Fruit fly (Drosophila melanogaster) whole organism, embryonic: ENCODE data around the gene CG1896.
A peak's percentile ranks its signal among the peaks of the same experiment; 100 is the strongest.

Source experiments
- Ada2b ChIP-seq: fragments of 200-800 bp; sonication (Bioruptor generic); IDR thresholded peaks from 2 replicates; pipeline ENCODE4 v1.3.6; 2022; ENCODE audit warnings: missing biosample characterization, missing genetic modification characterization
- Adf1 ChIP-seq: fragments of 200-800 bp; sonication (Bioruptor generic); IDR thresholded peaks from 2 replicates; pipeline ENCODE4 v1.3.6; 2022; ENCODE audit warnings: missing biosample characterization, missing genetic modification characterization
- CG10209 ChIP-seq: fragments of 200-800 bp; sonication (Bioruptor generic); optimal IDR thresholded peaks from 3 replicates; lab custom pipeline; 2017; ENCODE audit warnings: missing biosample characterization, mild to moderate bottlenecking, missing genetic modification characterization, missing genetic modification reagents
- CG11696 ChIP-seq: fragments of 200-800 bp; sonication (Bioruptor generic); IDR thresholded peaks from 2 replicates; pipeline ENCODE4 v1.3.6; 2022; ENCODE audit warnings: missing biosample characterization, missing genetic modification characterization
- CG1233 ChIP-seq: fragments of 200-800 bp; sonication (Bioruptor generic); optimal IDR thresholded peaks from 4 replicates; lab custom pipeline; 2018; ENCODE audit warnings: missing biosample characterization, mild to moderate bottlenecking, missing genetic modification characterization
- CG12391 ChIP-seq: fragments of 200-800 bp; sonication (Bioruptor generic); optimal IDR thresholded peaks from 3 replicates; lab custom pipeline; 2018; ENCODE audit warnings: missing biosample characterization, mild to moderate bottlenecking, missing genetic modification characterization, moderate library complexity
- CG13123 ChIP-seq: fragments of 200-800 bp; sonication (Bioruptor generic); optimal IDR thresholded peaks from 2 replicates; lab custom pipeline; 2016; ENCODE audit warnings: missing biosample characterization, missing genetic modification characterization
- CG14050 ChIP-seq: fragments of 200-800 bp; sonication (Bioruptor generic); IDR thresholded peaks from 3 replicates; pipeline ENCODE4 v1.3.6; 2022; ENCODE audit warnings: missing biosample characterization, missing genetic modification characterization
- CG14965 ChIP-seq: fragments of 200-800 bp; sonication (Bioruptor generic); optimal IDR thresholded peaks from 2 replicates; lab custom pipeline; 2016; ENCODE audit warnings: missing biosample characterization, missing genetic modification characterization, borderline replicate concordance
- CG1603 ChIP-seq: fragments of 200-800 bp; sonication (Bioruptor generic); optimal IDR thresholded peaks from 2 replicates; lab custom pipeline; 2019; ENCODE audit warnings: missing biosample characterization, mild to moderate bottlenecking, missing genetic modification characterization, moderate library complexity
- CG16863 ChIP-seq: fragments of 200-800 bp; sonication (Bioruptor generic); optimal IDR thresholded peaks from 3 replicates; lab custom pipeline; 2016; ENCODE audit warnings: missing biosample characterization, missing genetic modification characterization
- CG17328 ChIP-seq: fragments of 200-800 bp; sonication (Bioruptor generic); IDR thresholded peaks from 2 replicates; pipeline ENCODE4 v1.3.6; 2022; ENCODE audit warnings: missing biosample characterization, missing genetic modification characterization
- CG17361 ChIP-seq: fragments of 200-800 bp; sonication (Bioruptor generic); IDR thresholded peaks from 3 replicates; pipeline ENCODE4 v1.3.6; 2022; ENCODE audit warnings: missing biosample characterization, missing genetic modification characterization
- CG17829 ChIP-seq: fragments of 200-800 bp; optimal IDR thresholded peaks from 2 replicates; lab custom pipeline; 2019; ENCODE audit warnings: missing biosample characterization, mild to moderate bottlenecking, missing genetic modification characterization, moderate library complexity
- CG30403 ChIP-seq: fragments of 200-800 bp; sonication (Bioruptor generic); optimal IDR thresholded peaks from 3 replicates; lab custom pipeline; 2016; ENCODE audit warnings: missing biosample characterization, missing genetic modification characterization
- CG30431 ChIP-seq: fragments of 200-800 bp; sonication (Bioruptor generic); optimal IDR thresholded peaks from 2 replicates; lab custom pipeline; 2017; ENCODE audit warnings: missing biosample characterization, missing genetic modification characterization
- CG3065 ChIP-seq: fragments of 200-800 bp; sonication (Bioruptor generic); optimal IDR thresholded peaks from 2 replicates; lab custom pipeline; 2016; ENCODE audit warnings: missing biosample characterization, missing genetic modification characterization
- CG31365 ChIP-seq: fragments of 200-800 bp; sonication (Bioruptor generic); optimal IDR thresholded peaks from 2 replicates; lab custom pipeline; 2018; ENCODE audit warnings: missing biosample characterization, mild to moderate bottlenecking, missing genetic modification characterization
- CG6689 ChIP-seq: fragments of 200-800 bp; sonication (Bioruptor generic); IDR thresholded peaks from 2 replicates; pipeline ENCODE4 v1.3.6; 2022; ENCODE audit warnings: missing biosample characterization, missing genetic modification characterization
- CG6813 ChIP-seq: fragments of 200-800 bp; sonication (Bioruptor generic); optimal IDR thresholded peaks from 2 replicates; lab custom pipeline; 2017; ENCODE audit warnings: missing biosample characterization, missing genetic modification characterization, mild to moderate bottlenecking, moderate library complexity, missing genetic modification reagents
- CG7745 ChIP-seq: fragments of 200-800 bp; sonication (Bioruptor generic); optimal IDR thresholded peaks from 2 replicates; lab custom pipeline; 2018; ENCODE audit warnings: missing biosample characterization, mild to moderate bottlenecking, missing genetic modification characterization, moderate library complexity
- CG8089 ChIP-seq: fragments of 200-800 bp; sonication (Bioruptor generic); optimal IDR thresholded peaks from 3 replicates; lab custom pipeline; 2016; ENCODE audit warnings: missing biosample characterization, missing genetic modification characterization
- CG9727 ChIP-seq: fragments of 200-800 bp; sonication (Bioruptor generic); optimal IDR thresholded peaks from 3 replicates; lab custom pipeline; 2017; ENCODE audit warnings: missing biosample characterization, mild to moderate bottlenecking, missing genetic modification characterization
- Dfd ChIP-seq, 2 experiments: fragments of >200 bp; optimal IDR thresholded peaks; 2 replicates each; lab custom pipeline; 2017; ENCODE audit warnings: missing biosample characterization in 2 of 2, missing genetic modification characterization in 2 of 2
- Gsc ChIP-seq: fragments of 200-800 bp; sonication (Bioruptor generic); IDR thresholded peaks from 2 replicates; pipeline ENCODE4 v1.3.6; 2022; ENCODE audit warnings: missing biosample characterization, missing genetic modification characterization
- Spps ChIP-seq: fragments of 200-800 bp; sonication (Bioruptor generic); optimal IDR thresholded peaks from 2 replicates; lab custom pipeline; 2018; ENCODE audit warnings: missing biosample characterization, mild to moderate bottlenecking, missing genetic modification characterization
- Ssrp ChIP-seq: fragments of 200-800 bp; sonication (Bioruptor generic); optimal IDR thresholded peaks from 2 replicates; lab custom pipeline; 2018; ENCODE audit warnings: missing biosample characterization, mild to moderate bottlenecking, missing genetic modification characterization, moderate library complexity
- Usf ChIP-seq: fragments of 200-800 bp; sonication (Bioruptor generic); optimal IDR thresholded peaks from 2 replicates; lab custom pipeline; 2017; ENCODE audit warnings: missing genotype, missing biosample characterization, missing genetic modification characterization
- ab ChIP-seq: fragments of 200-800 bp; sonication (Bioruptor generic); optimal IDR thresholded peaks from 2 replicates; lab custom pipeline; 2016; ENCODE audit warnings: missing biosample characterization, missing genetic modification characterization
- ac ChIP-seq: fragments of 200-800 bp; sonication (Bioruptor generic); optimal IDR thresholded peaks from 3 replicates; lab custom pipeline; 2017; ENCODE audit warnings: missing biosample characterization, mild to moderate bottlenecking, missing genetic modification characterization
- chif ChIP-seq, 2 experiments: fragments of 200-800 bp; sonication (Bioruptor generic); optimal IDR thresholded peaks; 3 replicates each; lab custom pipeline; 2016; ENCODE audit warnings: missing biosample characterization in 2 of 2, missing genetic modification characterization in 2 of 2
- dan ChIP-seq: fragments of 200-800 bp; sonication (Bioruptor generic); IDR thresholded peaks from 2 replicates; pipeline ENCODE4 v1.3.6; 2022; ENCODE audit warnings: missing biosample characterization, missing genetic modification characterization
- fd96Cb ChIP-seq: fragments of 200-800 bp; sonication (Bioruptor generic); optimal IDR thresholded peaks from 2 replicates; lab custom pipeline; 2018; ENCODE audit warnings: missing biosample characterization, mild to moderate bottlenecking, missing genetic modification characterization, moderate library complexity
- gem ChIP-seq: fragments of 200-800 bp; sonication (Bioruptor generic); optimal IDR thresholded peaks from 2 replicates; lab custom pipeline; 2019; ENCODE audit warnings: missing biosample characterization, mild to moderate bottlenecking, missing genetic modification characterization, moderate library complexity
- hbn ChIP-seq: fragments of 200-800 bp; sonication (Bioruptor generic); IDR thresholded peaks from 2 replicates; pipeline ENCODE4 v1.3.6; 2022; ENCODE audit warnings: missing biosample characterization, missing genetic modification characterization; ENCODE audit not compliant: partially characterized antibody
- inv ChIP-seq: fragments of 200-800 bp; sonication (Bioruptor generic); IDR thresholded peaks from 2 replicates; pipeline ENCODE4 v1.3.6; 2022; ENCODE audit warnings: missing biosample characterization, missing genetic modification characterization; ENCODE audit not compliant: partially characterized antibody
- jigr1 ChIP-seq: fragments of 200-800 bp; sonication (Bioruptor generic); IDR thresholded peaks from 3 replicates; pipeline ENCODE4 v1.3.6; 2022; ENCODE audit warnings: missing biosample characterization, missing genetic modification characterization
- mld ChIP-seq: fragments of 200-800 bp; sonication (Bioruptor generic); IDR thresholded peaks from 3 replicates; pipeline ENCODE4 v1.3.6; 2022; ENCODE audit warnings: missing biosample characterization, missing genetic modification characterization; ENCODE audit not compliant: partially characterized antibody
- oc ChIP-seq: fragments of 200-800 bp; sonication (Bioruptor generic); optimal IDR thresholded peaks from 2 replicates; lab custom pipeline; 2018; ENCODE audit warnings: missing biosample characterization, mild to moderate bottlenecking, missing genetic modification characterization, moderate library complexity
- onecut ChIP-seq: fragments of 200-800 bp; sonication (Bioruptor generic); IDR thresholded peaks from 2 replicates; pipeline ENCODE4 v1.3.6; 2022; ENCODE audit warnings: missing biosample characterization, missing genetic modification characterization
- prd ChIP-seq, 3 experiments: fragments of >200 bp in 2 of 3; fragments of 200-800 bp in 1 of 3; sonication (Bioruptor generic) in 1 of 3; optimal IDR thresholded peaks in 2 of 3; IDR thresholded peaks in 1 of 3; 2 replicates in 2 of 3; 3 replicates in 1 of 3; pipeline versions ENCODE4 v1.3.6 to Lab custom; 2017 to 2022; ENCODE audit warnings: missing biosample characterization in 1 of 3, missing genetic modification characterization in 1 of 3
- pros ChIP-seq: fragments of 200-800 bp; sonication (Bioruptor generic); optimal IDR thresholded peaks from 3 replicates; lab custom pipeline; 2019; ENCODE audit warnings: missing biosample characterization, mild to moderate bottlenecking, missing genetic modification characterization, moderate library complexity
- ranshi ChIP-seq: fragments of 200-800 bp; sonication (Bioruptor generic); IDR thresholded peaks from 2 replicates; pipeline ENCODE4 v1.3.6; 2022; ENCODE audit warnings: missing biosample characterization, missing genetic modification characterization
- sisA ChIP-seq: fragments of 200-800 bp; sonication (Bioruptor generic); IDR thresholded peaks from 2 replicates; pipeline ENCODE4 v1.3.6; 2022; ENCODE audit warnings: missing biosample characterization, missing genetic modification characterization
- tio ChIP-seq: fragments of 200-800 bp; sonication (Bioruptor generic); optimal IDR thresholded peaks from 2 replicates; lab custom pipeline; 2017; ENCODE audit warnings: missing biosample characterization, missing genetic modification characterization, inconsistent platforms
- tna ChIP-seq: fragments of 200-800 bp; sonication (Bioruptor generic); IDR thresholded peaks from 2 replicates; pipeline ENCODE4 v1.3.6; 2022; ENCODE audit warnings: missing biosample characterization, missing genetic modification characterization; ENCODE audit not compliant: partially characterized antibody
- twi ChIP-seq: fragments of 200-800 bp; optimal IDR thresholded peaks from 2 replicates; lab custom pipeline; 2019; ENCODE audit warnings: missing biosample characterization, mild to moderate bottlenecking, missing genetic modification characterization, moderate library complexity
- zf30C ChIP-seq: fragments of 200-800 bp; sonication (Bioruptor generic); optimal IDR thresholded peaks from 3 replicates; lab custom pipeline; 2018; ENCODE audit warnings: missing biosample characterization, mild to moderate bottlenecking, missing genetic modification characterization

CG1896 gene

dm6 chr3R:31704524-31705215 lies 39.4 kb upstream of the CG1896 start (continued):
- TF ChIP-seq zf30C = peak; percentile 88
- TF ChIP-seq CG31365 (tag; lab: Kevin White, UChicago) = no peak
- TF ChIP-seq inv (GFP tag; lab: Robert Waterston, UW) = no peak
- peak; percentile 79 for TF ChIP-seq gem (tag; lab: Kevin White, UChicago)
- peak; percentile 46 for TF ChIP-seq CG10209 (GFP tag; lab: Kevin White, UChicago)
- no peak for TF ChIP-seq prd (optimal IDR thresholded peaks at IDR 0.05; lab: Kevin White, UChicago)
- peak; percentile 85 for TF ChIP-seq prd (GFP tag; IDR thresholded peaks at IDR 0.05; lab: Robert Waterston, UW)
- no peak for TF ChIP-seq Dfd (GFP tag; optimal IDR thresholded peaks at IDR 0.05; lab: Kevin White, UChicago)
- peak; percentile 48 for TF ChIP-seq CG1603
- TF ChIP-seq CG6813 = peak; percentile 22
- TF ChIP-seq Ssrp (tag; lab: Kevin White, UChicago) = peak; percentile 51
- peak; percentile 80 for TF ChIP-seq CG17328 (GFP tag; lab: Robert Waterston, UW)
- TF ChIP-seq CG30403 (GFP tag; lab: Kevin White, UChicago) = peak; percentile 28
- TF ChIP-seq dan (GFP tag; lab: Robert Waterston, UW) = peak; percentile 71
- peak; percentile 91 for TF ChIP-seq CG9727 (GFP tag; lab: Kevin White, UChicago)
- TF ChIP-seq chif (GFP tag; optimal IDR thresholded peaks at IDR 0.05; lab: Kevin White, UChicago) = no peak
- peak; percentile 29; the same call in 1 of the 2 replicates for TF ChIP-seq onecut (GFP tag; lab: Robert Waterston, UW)
- no peak for TF ChIP-seq Ada2b
- TF ChIP-seq ac (GFP tag; lab: Kevin White, UChicago) = peak; percentile 79
- TF ChIP-seq CG8089 (GFP tag; lab: Kevin White, UChicago) = no peak
- TF ChIP-seq sisA (GFP tag; lab: Robert Waterston, UW) = 0 out of 2 replicates have a peak, but pooled peaks have one; percentile 15
- TF ChIP-seq mld (GFP tag; lab: Robert Waterston, UW) = no peak
- TF ChIP-seq tna (GFP tag; lab: Robert Waterston, UW) = no peak
- TF ChIP-seq CG3065 (GFP tag; lab: Kevin White, UChicago) = no peak
- TF ChIP-seq CG13123 (GFP tag; lab: Kevin White, UChicago) = peak; percentile 7
- no peak for TF ChIP-seq oc (tag; lab: Kevin White, UChicago)
- TF ChIP-seq pros = peak; percentile 77
- peak; percentile 69 for TF ChIP-seq CG12391 (tag; lab: Kevin White, UChicago)
- no peak for TF ChIP-seq Gsc (GFP tag; lab: Robert Waterston, UW)
- peak; percentile 62 for TF ChIP-seq CG6689
- TF ChIP-seq ranshi (GFP tag; lab: Robert Waterston, UW) = peak; percentile 39; the same call in 1 of the 2 replicates
- TF ChIP-seq CG11696 (GFP tag; lab: Robert Waterston, UW) = 0 out of 2 replicates have a peak, but pooled peaks have one; percentile 31
- peak; percentile 32 for TF ChIP-seq Usf (GFP tag; lab: Kevin White, UChicago)
- peak; percentile 79 for TF ChIP-seq CG17829
- TF ChIP-seq hbn (GFP tag; lab: Robert Waterston, UW) = no peak
- TF ChIP-seq twi (tag; lab: Kevin White, UChicago) = peak; percentile 52
- TF ChIP-seq jigr1 = no peak
- TF ChIP-seq CG30431 (GFP tag; lab: Kevin White, UChicago) = peak; percentile 44
- TF ChIP-seq fd96Cb (tag; lab: Kevin White, UChicago) = peak; percentile 43
- TF ChIP-seq CG7745 = peak; percentile 64
- no peak for TF ChIP-seq CG16863 (GFP tag; lab: Kevin White, UChicago)
- peak; percentile 45; the same call in 1 of the 3 replicates for TF ChIP-seq CG17361 (GFP tag; lab: Robert Waterston, UW)
- TF ChIP-seq Adf1 = no peak
- TF ChIP-seq CG1233 = peak; percentile 15
- TF ChIP-seq CG14965 (GFP tag; lab: Kevin White, UChicago) = no peak
- TF ChIP-seq tio = peak; percentile 28
- no peak for TF ChIP-seq CG14050 (GFP tag; lab: Robert Waterston, UW)
- TF ChIP-seq ab (GFP tag; lab: Kevin White, UChicago) = no peak
- peak; percentile 61 for TF ChIP-seq Spps (tag; lab: Kevin White, UChicago)
